Fruit fly (Drosophila melanogaster): ENCODE data around the gene Pgant5.

Pgant5 gene

dm6 chr2L:5088649-5089270 lies 4.6 kb downstream of the Pgant5 start (continued):
- TF ChIP-seq chinmo (GFP tag; IDR thresholded peaks at IDR 0.05; ENCODE audit: partially characterized antibody) (0 out of 4 replicates have a peak, but pooled peaks have one; percentile 37), CG8765 (GFP tag; IDR thresholded peaks at IDR 0.05) (no peak), tna (GFP tag; IDR thresholded peaks at IDR 0.05; ENCODE audit: partially characterized antibody) (peak; percentile 79), bsh (GFP tag; optimal IDR thresholded peaks at IDR 0.05) (no peak), slbo (GFP tag; IDR thresholded peaks at IDR 0.05) (no peak), HLH4C (GFP tag; IDR thresholded peaks at IDR 0.05; ENCODE audit: partially characterized antibody) (peak; percentile 87), Hey (tag; optimal IDR thresholded peaks at IDR 0.05) (no peak), mld (GFP tag; IDR thresholded peaks at IDR 0.05; ENCODE audit: partially characterized antibody) (no peak), her (GFP tag; optimal IDR thresholded peaks at IDR 0.05) (no peak), CG4424 (GFP tag; optimal IDR thresholded peaks at IDR 0.05) (no peak), C15 (GFP tag; IDR thresholded peaks at IDR 0.05) (no peak), CG12769 (tag; optimal IDR thresholded peaks at IDR 0.05) (no peak), ato (GFP tag; IDR thresholded peaks at IDR 0.05; ENCODE audit: partially characterized antibody) (peak; percentile 53), Doc2 (GFP tag; IDR thresholded peaks at IDR 0.05) (no peak), CG6791 (GFP tag; IDR thresholded peaks at IDR 0.05; ENCODE audit: partially characterized antibody) (peak; percentile 76), CG13624 (GFP tag; optimal IDR thresholded peaks at IDR 0.05) (no peak), Asciz (GFP tag; optimal IDR thresholded peaks at IDR 0.05) (no peak), Bteb2 (GFP tag; optimal IDR thresholded peaks at IDR 0.05) (no peak), jing (GFP tag; optimal IDR thresholded peaks at IDR 0.05) (no peak), crc (GFP tag; optimal IDR thresholded peaks at IDR 0.05) (no peak), vfl (GFP tag; optimal IDR thresholded peaks at IDR 0.05) (no peak), tup (GFP tag; optimal IDR thresholded peaks at IDR 0.05) (no peak), Awh (GFP tag; IDR thresholded peaks at IDR 0.05) (no peak), CG14860 (GFP tag; IDR thresholded peaks at IDR 0.05; ENCODE audit: partially characterized antibody) (peak; percentile 71), pho (GFP tag; optimal IDR thresholded peaks at IDR 0.05) (no peak), CrebB (tag; optimal IDR thresholded peaks at IDR 0.05) (no peak), CG7963 (GFP tag; IDR thresholded peaks at IDR 0.05; ENCODE audit: partially characterized antibody) (peak; percentile 73; the same call in 1 of the 3 replicates), kay (GFP tag; optimal IDR thresholded peaks at IDR 0.05) (no peak), fru (optimal IDR thresholded peaks at IDR 0.05) (no peak), CG8388 (GFP tag; optimal IDR thresholded peaks at IDR 0.05) (no peak), Dref (GFP tag; IDR thresholded peaks at IDR 0.05) (no peak), crol (GFP tag; IDR thresholded peaks at IDR 0.05) (no peak), H15 (GFP tag; IDR thresholded peaks at IDR 0.05) (no peak), CG9609 (GFP tag; optimal IDR thresholded peaks at IDR 0.05) (no peak), Aef1 (GFP tag; IDR thresholded peaks at IDR 0.05) (no peak), D19B (GFP tag; optimal IDR thresholded peaks at IDR 0.05) (peak; percentile 26), Bgb (GFP tag; IDR thresholded peaks at IDR 0.05; ENCODE audit: partially characterized antibody) (peak; percentile 53), Hr78 (GFP tag; optimal IDR thresholded peaks at IDR 0.05) (no peak), CG12299 (tag; optimal IDR thresholded peaks at IDR 0.05) (no peak)

- TF ChIP-seq Drgx (GFP tag; IDR thresholded peaks at IDR 0.05), result peak; percentile 67
- TF ChIP-seq fd102C (GFP tag; optimal IDR thresholded peaks at IDR 0.05), result peak; percentile 17
- peak; percentile 47 for TF ChIP-seq CG9932 (GFP tag; IDR thresholded peaks at IDR 0.05)
- peak; percentile 27; the same call in 1 of the 2 replicates for TF ChIP-seq CG9215 (GFP tag; IDR thresholded peaks at IDR 0.05)
- TF ChIP-seq ftz-f1 (GFP tag; optimal IDR thresholded peaks at IDR 0.05), result no peak
- peak; percentile 62 to 83 for TF ChIP-seq chif (GFP tag; optimal IDR thresholded peaks at IDR 0.05)
- TF ChIP-seq Antp (GFP tag; optimal IDR thresholded peaks at IDR 0.05), result peak; percentile 60
- peak; percentile 51 for TF ChIP-seq her (GFP tag; optimal IDR thresholded peaks at IDR 0.05)
- peak; percentile 36 for TF ChIP-seq CG3847 (GFP tag; IDR thresholded peaks at IDR 0.05)
- no peak for TF ChIP-seq pfk (GFP tag; optimal IDR thresholded peaks at IDR 0.05)
- peak; percentile 33 for TF ChIP-seq btn (GFP tag; optimal IDR thresholded peaks at IDR 0.05)
- TF ChIP-seq pb (GFP tag; optimal IDR thresholded peaks at IDR 0.05), result peak; percentile 68
- TF ChIP-seq D (optimal IDR thresholded peaks at IDR 0.05), result no peak
- peak; percentile 83 for TF ChIP-seq D (GFP tag; optimal IDR thresholded peaks at IDR 0.05)
Observed at dm6 chr2L:5086905-5087522, 6.4 kb downstream of the Pgant5 start.
